Worm (Caenorhabditis elegans): ENCODE data around the gene enu-3.5.

The enu-3.5 gene

ce11 chrIII:12848173-12848572, 29.8 kb upstream of the enu-3.5 start:
- peak; percentile 19 for TF ChIP-seq snpc-4 (tag; optimal IDR thresholded peaks at IDR 0.05)

- TF ChIP-seq nhr-85 (tag) (peak; percentile 97), ztf-4 (tag; optimal IDR thresholded peaks at IDR 0.05) (no peak), elt-3 (tag; optimal IDR thresholded peaks at IDR 0.05) (peak; percentile 85 to 99 (median 96)), nhr-47 (tag; optimal IDR thresholded peaks at IDR 0.05) (no peak), snu-23 (GFP tag; optimal IDR thresholded peaks at IDR 0.05) (peak; percentile 60), vab-15 (tag; optimal IDR thresholded peaks at IDR 0.05) (peak; percentile 49), dsc-1 (tag; optimal IDR thresholded peaks at IDR 0.05) (no peak), nhr-19 (GFP tag; conservative IDR thresholded peaks at IDR 0.05) (peak; percentile 9; the same call in 1 of the 2 replicates), dpl-1 (GFP tag; optimal IDR thresholded peaks at IDR 0.05) (peak in 1 of 3 experiments; percentile 18), nhr-90 (tag; optimal IDR thresholded peaks at IDR 0.05; ENCODE audit: poor library complexity) (peak; percentile 34), egl-27 (tag; optimal IDR thresholded peaks at IDR 0.05) (peak in 1 of 2 experiments; percentile 36), lin-35 (GFP tag; optimal IDR thresholded peaks at IDR 0.05) (peak in 1 of 2 experiments; percentile 49), lir-3 (tag; optimal IDR thresholded peaks at IDR 0.05; ENCODE audit: poor library complexity) (no peak), lin-13 (GFP tag; optimal IDR thresholded peaks at IDR 0.05) (peak; percentile 20), fkh-8 (tag; optimal IDR thresholded peaks at IDR 0.05) (no peak), skn-1 (tag; optimal IDR thresholded peaks at IDR 0.05) (no peak), nhr-76 (tag; optimal IDR thresholded peaks at IDR 0.05) (no peak), lin-14 (GFP tag; optimal IDR thresholded peaks at IDR 0.05) (peak; percentile 84), tbx-2 (tag; optimal IDR thresholded peaks at IDR 0.05) (peak; percentile 60), lsy-2 (tag; optimal IDR thresholded peaks at IDR 0.05) (peak; percentile 25 to 70), nhr-71 (tag; optimal IDR thresholded peaks at IDR 0.05) (peak; percentile 71), grh-1 (GFP tag; IDR thresholded peaks at IDR 0.05) (peak; percentile 45; the same call in 1 of the 2 replicates), sptf-1 (tag; optimal IDR thresholded peaks at IDR 0.05) (no peak), unc-62 (GFP tag; optimal IDR thresholded peaks at IDR 0.05) (no peak), mdl-1 (tag; optimal IDR thresholded peaks at IDR 0.05) (peak in 1 of 2 experiments; percentile 6), nhr-20 (tag; optimal IDR thresholded peaks at IDR 0.05) (peak; percentile 83), blmp-1 (tag; optimal IDR thresholded peaks at IDR 0.05) (peak; percentile 97), mep-1 (tag; optimal IDR thresholded peaks at IDR 0.05) (peak; percentile 26), ceh-90 (tag; optimal IDR thresholded peaks at IDR 0.05) (no peak)
These were observed 28.9 kb upstream of the enu-3.5 start for ce11 chrIII:12848981-12849589.

- TF ChIP-seq ama-1 (optimal IDR thresholded peaks at IDR 0.05): no peak
- TF ChIP-seq ets-5 (GFP tag; IDR thresholded peaks at IDR 0.05): no peak
- no peak for TF ChIP-seq rnt-1 (tag; optimal IDR thresholded peaks at IDR 0.05)
- no peak for TF ChIP-seq mep-1 (tag; optimal IDR thresholded peaks at IDR 0.05)
- no peak for TF ChIP-seq lin-14 (GFP tag; optimal IDR thresholded peaks at IDR 0.05)
- no peak for TF ChIP-seq nhr-28 (tag; optimal IDR thresholded peaks at IDR 0.05)
- no peak for TF ChIP-seq ztf-4 (tag; optimal IDR thresholded peaks at IDR 0.05)
- no peak for TF ChIP-seq blmp-1 (tag; optimal IDR thresholded peaks at IDR 0.05)
- no peak for TF ChIP-seq hpl-2 (GFP tag; optimal IDR thresholded peaks at IDR 0.05)
- no peak for TF ChIP-seq fkh-4 (tag; optimal IDR thresholded peaks at IDR 0.05; ENCODE audit: borderline replicate concordance)
- no peak for TF ChIP-seq elt-3 (tag; optimal IDR thresholded peaks at IDR 0.05)
- TF ChIP-seq fos-1 (tag; optimal IDR thresholded peaks at IDR 0.05): no peak
- no peak for TF ChIP-seq nhr-47 (tag; optimal IDR thresholded peaks at IDR 0.05)
- no peak for TF ChIP-seq nhr-84 (tag; optimal IDR thresholded peaks at IDR 0.05)
These were observed 28.3 kb upstream of the enu-3.5 start for ce11 chrIII:12849691-12850090.

Measured in whole organism, L1 larva.